Fruit fly (Drosophila melanogaster): Measurements from ENCODE around the gene CG1958.

The CG1958 gene

DNA sequence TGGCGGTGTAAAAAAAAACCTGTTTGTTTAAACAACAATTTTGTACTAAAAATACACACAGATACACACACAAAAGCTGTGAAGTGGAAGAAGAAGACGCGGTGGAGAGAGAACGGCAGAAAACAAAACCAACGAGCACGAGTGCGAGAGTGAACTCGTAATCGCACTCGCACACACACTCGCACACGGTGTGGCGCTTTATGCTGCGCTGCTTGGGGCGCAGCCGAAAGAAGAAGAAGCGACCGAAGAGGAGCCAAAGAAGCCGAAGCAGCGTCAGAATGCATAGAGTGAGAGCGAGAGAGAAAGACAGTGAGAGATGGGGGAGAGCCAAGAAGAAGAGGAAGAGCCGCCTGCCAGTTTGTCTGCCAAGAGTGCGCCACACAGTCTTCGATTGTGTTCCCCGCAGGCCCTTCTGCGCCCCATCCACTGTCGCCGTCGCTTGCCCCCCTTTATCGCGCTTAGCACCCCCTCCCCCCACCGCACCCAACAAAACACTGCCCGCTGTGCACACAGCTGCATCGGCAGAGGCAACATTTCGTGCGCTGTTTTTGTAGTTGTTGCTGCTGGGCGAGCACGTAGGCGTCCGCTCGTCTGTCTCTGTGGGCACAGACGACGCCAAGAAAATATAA lies 34.1 kb downstream of the CG1958 start (continued):
- TF ChIP-seq cas (GFP tag; IDR thresholded peaks at IDR 0.05) (no peak), CG10959 (GFP tag; IDR thresholded peaks at IDR 0.05) (no peak), CG1832 (GFP tag; optimal IDR thresholded peaks at IDR 0.05) (peak; percentile 77), CG12236 (GFP tag; optimal IDR thresholded peaks at IDR 0.05) (no peak), CG13123 (GFP tag; optimal IDR thresholded peaks at IDR 0.05) (no peak), ara (GFP tag; IDR thresholded peaks at IDR 0.05) (no peak), run (tag; optimal IDR thresholded peaks at IDR 0.05) (no peak), Tbp (GFP tag; optimal IDR thresholded peaks at IDR 0.05) (no peak), CG33213 (GFP tag; optimal IDR thresholded peaks at IDR 0.05) (no peak), Oaz (GFP tag; IDR thresholded peaks at IDR 0.05) (no peak), CG13894 (tag; optimal IDR thresholded peaks at IDR 0.05) (no peak), al (GFP tag; IDR thresholded peaks at IDR 0.05) (no peak), Dad (GFP tag; optimal IDR thresholded peaks at IDR 0.05) (no peak), CG14710 (tag; optimal IDR thresholded peaks at IDR 0.05) (no peak), CG6854 (GFP tag; optimal IDR thresholded peaks at IDR 0.05) (no peak), CG4854 (GFP tag; optimal IDR thresholded peaks at IDR 0.05) (no peak), CG2202 (tag; optimal IDR thresholded peaks at IDR 0.05) (no peak), Spps (tag; optimal IDR thresholded peaks at IDR 0.05) (no peak), CG9215 (GFP tag; IDR thresholded peaks at IDR 0.05) (no peak), CG5180 (GFP tag; optimal IDR thresholded peaks at IDR 0.05) (no peak), CG4707 (GFP tag; optimal IDR thresholded peaks at IDR 0.05) (no peak), nmo (GFP tag; optimal IDR thresholded peaks at IDR 0.05) (no peak), Usf (GFP tag; optimal IDR thresholded peaks at IDR 0.05) (no peak), CG2712 (tag; optimal IDR thresholded peaks at IDR 0.05) (no peak), Dfd (GFP tag; optimal IDR thresholded peaks at IDR 0.05) (no peak), nerfin-1 (tag; optimal IDR thresholded peaks at IDR 0.05) (no peak), CG7839 (tag; optimal IDR thresholded peaks at IDR 0.05) (no peak), Bgb (GFP tag; IDR thresholded peaks at IDR 0.05; ENCODE audit: partially characterized antibody) (peak; percentile 40; the same call in 1 of the 2 replicates), CG4424 (GFP tag; optimal IDR thresholded peaks at IDR 0.05) (no peak), eve (GFP tag; optimal IDR thresholded peaks at IDR 0.05) (no peak), grn (GFP tag; optimal IDR thresholded peaks at IDR 0.05) (no peak), Kr (GFP tag; optimal IDR thresholded peaks at IDR 0.05) (no peak), CTCF (GFP tag; optimal IDR thresholded peaks at IDR 0.05) (no peak), H15 (GFP tag; IDR thresholded peaks at IDR 0.05) (peak; percentile 41; the same call in 1 of the 3 replicates), Neu2 (GFP tag; optimal IDR thresholded peaks at IDR 0.05; ENCODE audit: borderline replicate concordance) (no peak), CG14860 (GFP tag; IDR thresholded peaks at IDR 0.05; ENCODE audit: partially characterized antibody) (no peak), knrl (GFP tag; IDR thresholded peaks at IDR 0.05; ENCODE audit: partially characterized antibody) (no peak; the same call in 2 of the 3 replicates), CG10543 (GFP tag; optimal IDR thresholded peaks at IDR 0.05) (peak; percentile 51), CG17912 (GFP tag; optimal IDR thresholded peaks at IDR 0.05) (no peak), CG18011 (GFP tag; optimal IDR thresholded peaks at IDR 0.05) (no peak), Sin3A (optimal IDR thresholded peaks at IDR 0.05) (no peak), lov (optimal IDR thresholded peaks at IDR 0.05) (no peak), lov (GFP tag; IDR thresholded peaks at IDR 0.05) (no peak), gro (GFP tag; optimal IDR thresholded peaks at IDR 0.05) (no peak), dmrt99B (tag; optimal IDR thresholded peaks at IDR 0.05) (no peak), CG12155 (GFP tag; optimal IDR thresholded peaks at IDR 0.05) (no peak), CG15514 (GFP tag; optimal IDR thresholded peaks at IDR 0.05) (no peak), unc-4 (GFP tag; IDR thresholded peaks at IDR 0.05; ENCODE audit: partially characterized antibody) (no peak), CG32772 (GFP tag; IDR thresholded peaks at IDR 0.05) (peak; percentile 34; the same call in 1 of the 2 replicates), CG4820 (GFP tag; optimal IDR thresholded peaks at IDR 0.05) (no peak), Pdp1 (GFP tag; optimal IDR thresholded peaks at IDR 0.05) (peak in 1 of 2 experiments; percentile 57)

Data from whole organism, embryonic.